Fruit fly (Drosophila melanogaster) whole organism, pupa: ENCODE results near the gene pcx.

Source experiments
- CG10348 ChIP-seq: fragments of 200-800 bp; sonication (Bioruptor generic); IDR thresholded peaks from 2 replicates; pipeline ENCODE4 v1.3.6; 2022; ENCODE audit warnings: missing biosample characterization, missing genetic modification characterization
- CG12605 ChIP-seq: fragments of 200-800 bp; sonication (Bioruptor generic); IDR thresholded peaks from 2 replicates; pipeline ENCODE4 v1.3.6; 2022; ENCODE audit warnings: missing biosample characterization, missing genetic modification characterization
- CG14655 ChIP-seq: fragments of 200-800 bp; sonication (Bioruptor generic); optimal IDR thresholded peaks from 3 replicates; lab custom pipeline; 2017; ENCODE audit warnings: mild to moderate bottlenecking, missing biosample characterization, missing genetic modification reagents, missing genetic modification characterization
- CG17806 ChIP-seq: fragments of 200-800 bp; sonication (Bioruptor generic); optimal IDR thresholded peaks from 2 replicates; lab custom pipeline; 2018; ENCODE audit warnings: missing biosample characterization, mild to moderate bottlenecking, missing genetic modification characterization, moderate library complexity
- CG34367 ChIP-seq: fragments of 200-800 bp; sonication (Bioruptor generic); optimal IDR thresholded peaks from 2 replicates; lab custom pipeline; 2018; ENCODE audit warnings: missing biosample characterization, mild to moderate bottlenecking, missing genetic modification characterization
- CG8301 ChIP-seq: fragments of 200-800 bp; sonication (Bioruptor generic); optimal IDR thresholded peaks from 2 replicates; lab custom pipeline; 2018; ENCODE audit warnings: missing biosample characterization, mild to moderate bottlenecking, missing genetic modification characterization
- fd96Ca ChIP-seq: fragments of 200-800 bp; sonication (Bioruptor generic); IDR thresholded peaks from 3 replicates; pipeline ENCODE4 v1.3.6; 2022; ENCODE audit warnings: missing biosample characterization, missing genetic modification characterization
- gl ChIP-seq: fragments of 200-800 bp; sonication (Bioruptor generic); optimal IDR thresholded peaks from 2 replicates; lab custom pipeline; 2018; ENCODE audit warnings: missing biosample characterization, mild to moderate bottlenecking, missing genetic modification characterization

- TF ChIP-seq CG8301 (no peak), fd96Ca (GFP tag; lab: Robert Waterston, UW) (no peak), CG10348 (GFP tag; lab: Robert Waterston, UW) (no peak), CG34367 (tag; lab: Kevin White, UChicago) (no peak), CG17806 (tag; lab: Kevin White, UChicago) (no peak), gl (tag; lab: Kevin White, UChicago) (no peak), CG14655 (GFP tag; lab: Kevin White, UChicago) (no peak), CG12605 (GFP tag; lab: Robert Waterston, UW) (no peak)
Measured at dm6 chrX:2197414-2198271, 27.5 kb upstream of the pcx start.
